Fruit fly (Drosophila melanogaster) whole organism, embryonic: Measurements from ENCODE around the gene CG43446.

Experiments
- CG14050 ChIP-seq: fragments of 200-800 bp; sonication (Bioruptor generic); IDR thresholded peaks from 3 replicates; pipeline ENCODE4 v1.3.6; 2022; ENCODE audit warnings: missing biosample characterization, missing genetic modification characterization
- CG34422 ChIP-seq: fragments of 200-800 bp; sonication (Bioruptor generic); IDR thresholded peaks from 3 replicates; pipeline ENCODE4 v1.3.6; 2022; ENCODE audit warnings: missing biosample characterization, missing genetic modification characterization
- CG8281 ChIP-seq: fragments of 200-800 bp; sonication (Bioruptor generic); optimal IDR thresholded peaks from 2 replicates; lab custom pipeline; 2018; ENCODE audit warnings: missing biosample characterization, mild to moderate bottlenecking, missing genetic modification characterization, moderate library complexity
- Drgx ChIP-seq: fragments of 200-800 bp; sonication (Bioruptor generic); IDR thresholded peaks from 2 replicates; pipeline ENCODE4 v1.3.6; 2022; ENCODE audit warnings: missing biosample characterization, missing genetic modification characterization
- NC2α ChIP-seq: fragments of 200-800 bp; sonication (Bioruptor generic); optimal IDR thresholded peaks from 2 replicates; lab custom pipeline; 2016; ENCODE audit warnings: missing biosample characterization, missing genetic modification characterization
- Sry-δ ChIP-seq: fragments of 200-800 bp; sonication (Bioruptor generic); optimal IDR thresholded peaks from 2 replicates; lab custom pipeline; 2016; ENCODE audit warnings: missing biosample characterization, missing genetic modification characterization
- amos ChIP-seq: fragments of 200-800 bp; sonication (Bioruptor generic); IDR thresholded peaks from 2 replicates; pipeline ENCODE4 v1.3.6; 2022; ENCODE audit warnings: missing biosample characterization, missing genetic modification characterization; ENCODE audit not compliant: partially characterized antibody
- lilli ChIP-seq: fragments of 200-800 bp; sonication (Bioruptor generic); optimal IDR thresholded peaks from 3 replicates; lab custom pipeline; 2016; ENCODE audit warnings: missing biosample characterization, missing genetic modification characterization
- org-1 ChIP-seq: fragments of 200-800 bp; sonication (Bioruptor generic); optimal IDR thresholded peaks from 2 replicates; lab custom pipeline; 2017; ENCODE audit warnings: missing biosample characterization, missing genetic modification characterization

- TF ChIP-seq CG14050 (GFP tag; lab: Robert Waterston, UW) (no peak), Sry-δ (GFP tag; lab: Kevin White, UChicago) (no peak), NC2α (no peak), CG8281 (tag; lab: Kevin White, UChicago) (no peak), CG34422 (peak; percentile 20; the same call in 1 of the 3 replicates), org-1 (GFP tag; lab: Kevin White, UChicago) (no peak), lilli (GFP tag; lab: Kevin White, UChicago) (no peak), Drgx (GFP tag; lab: Robert Waterston, UW) (no peak), amos (no peak)
These were observed 29.1 kb downstream of the CG43446 start for dm6 chr3R:20958599-20959150.
